Fruit fly (Drosophila melanogaster) whole organism, embryonic: ENCODE measurements around the gene a10.
A peak's percentile ranks its signal among the peaks of the same experiment; 100 is the strongest.

Source experiments
- CG10209 ChIP-seq: fragments of 200-800 bp; sonication (Bioruptor generic); optimal IDR thresholded peaks from 3 replicates; lab custom pipeline; 2017; ENCODE audit warnings: missing biosample characterization, mild to moderate bottlenecking, missing genetic modification characterization, missing genetic modification reagents
- CG1024 ChIP-seq: fragments of 200-800 bp; sonication (Bioruptor generic); IDR thresholded peaks from 2 replicates; pipeline ENCODE4 v1.3.6; 2022; ENCODE audit warnings: missing biosample characterization, missing genetic modification characterization
- CG11093 ChIP-seq: fragments of 200-800 bp; sonication (Bioruptor generic); IDR thresholded peaks from 3 replicates; pipeline ENCODE4 v1.3.6; 2022; ENCODE audit warnings: missing biosample characterization, missing genetic modification characterization
- CG11456 ChIP-seq: fragments of 200-800 bp; sonication (Bioruptor generic); IDR thresholded peaks from 3 replicates; pipeline ENCODE4 v1.3.6; 2022; ENCODE audit warnings: missing biosample characterization, missing genetic modification characterization
- CG11696 ChIP-seq: fragments of 200-800 bp; sonication (Bioruptor generic); IDR thresholded peaks from 2 replicates; pipeline ENCODE4 v1.3.6; 2022; ENCODE audit warnings: missing biosample characterization, missing genetic modification characterization
- CG13894 ChIP-seq: fragments of 200-800 bp; sonication (Bioruptor generic); optimal IDR thresholded peaks from 3 replicates; lab custom pipeline; 2018; ENCODE audit warnings: missing biosample characterization, mild to moderate bottlenecking, missing genetic modification characterization, moderate library complexity
- CG16863 ChIP-seq: fragments of 200-800 bp; sonication (Bioruptor generic); optimal IDR thresholded peaks from 3 replicates; lab custom pipeline; 2016; ENCODE audit warnings: missing biosample characterization, missing genetic modification characterization
- CG17328 ChIP-seq: fragments of 200-800 bp; sonication (Bioruptor generic); IDR thresholded peaks from 2 replicates; pipeline ENCODE4 v1.3.6; 2022; ENCODE audit warnings: missing biosample characterization, missing genetic modification characterization
- CG1792 ChIP-seq: fragments of 200-800 bp; sonication (Bioruptor generic); optimal IDR thresholded peaks from 2 replicates; lab custom pipeline; 2016; ENCODE audit warnings: missing biosample characterization, missing genetic modification characterization
- CG3163 ChIP-seq: fragments of 200-800 bp; sonication (Bioruptor generic); optimal IDR thresholded peaks from 3 replicates; lab custom pipeline; 2016; ENCODE audit warnings: missing biosample characterization, missing genetic modification characterization
- CG3407 ChIP-seq: fragments of 200-800 bp; sonication (Bioruptor generic); optimal IDR thresholded peaks from 2 replicates; lab custom pipeline; 2018; ENCODE audit warnings: missing biosample characterization, mild to moderate bottlenecking, missing genetic modification characterization
- CG34224 ChIP-seq: fragments of 200-800 bp; sonication (Bioruptor generic); IDR thresholded peaks from 3 replicates; pipeline ENCODE4 v1.3.6; 2022; ENCODE audit warnings: missing biosample characterization, missing genetic modification characterization; ENCODE audit not compliant: partially characterized antibody
- CG3995 ChIP-seq: fragments of 200-800 bp; sonication (Bioruptor generic); optimal IDR thresholded peaks from 3 replicates; lab custom pipeline; 2016; ENCODE audit warnings: missing biosample characterization, missing genetic modification characterization
- CG4404 ChIP-seq: fragments of 200-800 bp; sonication (Bioruptor generic); IDR thresholded peaks from 2 replicates; pipeline ENCODE4 v1.3.6; 2022; ENCODE audit warnings: missing biosample characterization, missing genetic modification characterization
- CG4730 ChIP-seq: fragments of 200-800 bp; sonication (Bioruptor generic); IDR thresholded peaks from 2 replicates; pipeline ENCODE4 v1.3.6; 2022; ENCODE audit warnings: missing biosample characterization, missing genetic modification characterization
- CG4854 ChIP-seq: fragments of 200-800 bp; sonication (Bioruptor generic); optimal IDR thresholded peaks from 2 replicates; lab custom pipeline; 2016; ENCODE audit warnings: missing biosample characterization, missing genetic modification characterization, inconsistent platforms
- CG6854 ChIP-seq: fragments of 200-800 bp; sonication (Bioruptor generic); optimal IDR thresholded peaks from 3 replicates; lab custom pipeline; 2017; ENCODE audit warnings: missing biosample characterization, mild to moderate bottlenecking, missing genetic modification characterization
- CG8478 ChIP-seq: fragments of >200 bp; optimal IDR thresholded peaks from 2 replicates; lab custom pipeline; 2018
- CG9215 ChIP-seq: fragments of 200-800 bp; sonication (Bioruptor generic); IDR thresholded peaks from 2 replicates; pipeline ENCODE4 v1.3.6; 2022; ENCODE audit warnings: missing biosample characterization, missing genetic modification characterization
- Drgx ChIP-seq: fragments of 200-800 bp; sonication (Bioruptor generic); IDR thresholded peaks from 2 replicates; pipeline ENCODE4 v1.3.6; 2022; ENCODE audit warnings: missing biosample characterization, missing genetic modification characterization
- Jarid2 ChIP-seq: fragments of 200-800 bp; sonication (Bioruptor generic); optimal IDR thresholded peaks from 3 replicates; lab custom pipeline; 2017; ENCODE audit warnings: mild to moderate bottlenecking, missing biosample characterization, missing genetic modification reagents, missing genetic modification characterization
- Lim3 ChIP-seq: fragments of 200-800 bp; sonication (Bioruptor generic); IDR thresholded peaks from 2 replicates; pipeline ENCODE4 v1.3.6; 2022; ENCODE audit warnings: missing biosample characterization, missing genetic modification characterization
- Neu2 ChIP-seq: fragments of 200-800 bp; sonication (Bioruptor generic); optimal IDR thresholded peaks from 3 replicates; lab custom pipeline; 2016; ENCODE audit warnings: missing biosample characterization, missing genetic modification characterization, borderline replicate concordance
- Opbp ChIP-seq: fragments of 200-800 bp; sonication (Bioruptor generic); IDR thresholded peaks from 3 replicates; pipeline ENCODE4 v1.3.6; 2022; ENCODE audit warnings: missing biosample characterization, missing genetic modification characterization; ENCODE audit not compliant: partially characterized antibody
- Poxn ChIP-seq: fragments of 200-800 bp; sonication (Bioruptor generic); IDR thresholded peaks from 2 replicates; pipeline ENCODE4 v1.3.6; 2022; ENCODE audit warnings: missing biosample characterization, missing genetic modification characterization
- Side ChIP-seq: fragments of 200-800 bp; sonication (Bioruptor generic); optimal IDR thresholded peaks from 2 replicates; lab custom pipeline; 2016; ENCODE audit warnings: missing biosample characterization, missing genetic modification characterization
- Spps ChIP-seq: fragments of 200-800 bp; sonication (Bioruptor generic); optimal IDR thresholded peaks from 2 replicates; lab custom pipeline; 2018; ENCODE audit warnings: missing biosample characterization, mild to moderate bottlenecking, missing genetic modification characterization
- az2 ChIP-seq: fragments of 200-800 bp; sonication (Bioruptor generic); optimal IDR thresholded peaks from 3 replicates; lab custom pipeline; 2016; ENCODE audit warnings: missing biosample characterization, missing genetic modification characterization
- bab2 ChIP-seq: fragments of 200-800 bp; sonication (Bioruptor generic); optimal IDR thresholded peaks from 2 replicates; lab custom pipeline; 2016; ENCODE audit warnings: missing biosample characterization, missing genetic modification characterization
- btn ChIP-seq: fragments of 200-800 bp; sonication (Bioruptor generic); optimal IDR thresholded peaks from 2 replicates; lab custom pipeline; 2016; ENCODE audit warnings: missing biosample characterization, missing genetic modification characterization
- chinmo ChIP-seq: fragments of 200-800 bp; sonication (Bioruptor generic); IDR thresholded peaks from 4 replicates; pipeline ENCODE4 v1.3.6; 2022; ENCODE audit warnings: missing biosample characterization, missing genetic modification characterization; ENCODE audit not compliant: partially characterized antibody
- dan ChIP-seq: fragments of 200-800 bp; sonication (Bioruptor generic); IDR thresholded peaks from 2 replicates; pipeline ENCODE4 v1.3.6; 2022; ENCODE audit warnings: missing biosample characterization, missing genetic modification characterization
- fd102C ChIP-seq: fragments of 200-800 bp; sonication (Bioruptor generic); optimal IDR thresholded peaks from 2 replicates; lab custom pipeline; 2018; ENCODE audit warnings: missing biosample characterization, mild to moderate bottlenecking, missing genetic modification characterization, moderate library complexity
- fd3F ChIP-seq: fragments of 200-800 bp; sonication (Bioruptor generic); optimal IDR thresholded peaks from 2 replicates; lab custom pipeline; 2018; ENCODE audit warnings: missing biosample characterization, mild to moderate bottlenecking, missing genetic modification characterization, moderate library complexity
- fd64A ChIP-seq: fragments of 200-800 bp; sonication (Bioruptor generic); optimal IDR thresholded peaks from 3 replicates; lab custom pipeline; 2018; ENCODE audit warnings: missing biosample characterization, mild to moderate bottlenecking, missing genetic modification characterization
- fu2 ChIP-seq: fragments of 200-800 bp; sonication (Bioruptor generic); optimal IDR thresholded peaks from 2 replicates; lab custom pipeline; 2016; ENCODE audit warnings: missing biosample characterization, missing genetic modification characterization
- ken ChIP-seq: fragments of 200-800 bp; sonication (Bioruptor generic); IDR thresholded peaks from 3 replicates; pipeline ENCODE4 v1.3.6; 2022; ENCODE audit warnings: missing biosample characterization, missing genetic modification characterization
- luna ChIP-seq: fragments of 200-800 bp; sonication (Bioruptor generic); optimal IDR thresholded peaks from 2 replicates; lab custom pipeline; 2016; ENCODE audit warnings: missing biosample characterization, missing genetic modification characterization
- nau ChIP-seq: fragments of 200-800 bp; sonication (Bioruptor generic); optimal IDR thresholded peaks from 3 replicates; lab custom pipeline; 2017; ENCODE audit warnings: missing biosample characterization, mild to moderate bottlenecking, missing genetic modification characterization, missing genetic modification reagents
- nom ChIP-seq: fragments of 200-800 bp; sonication (Bioruptor generic); optimal IDR thresholded peaks from 2 replicates; lab custom pipeline; 2017; ENCODE audit warnings: missing biosample characterization, missing genetic modification characterization, mild to moderate bottlenecking, moderate library complexity, missing genetic modification reagents
- org-1 ChIP-seq: fragments of 200-800 bp; sonication (Bioruptor generic); optimal IDR thresholded peaks from 2 replicates; lab custom pipeline; 2017; ENCODE audit warnings: missing biosample characterization, missing genetic modification characterization
- ro ChIP-seq: fragments of 200-800 bp; sonication (Bioruptor generic); IDR thresholded peaks from 2 replicates; pipeline ENCODE4 v1.3.6; 2022; ENCODE audit warnings: missing biosample characterization, missing genetic modification characterization
- sc ChIP-seq, 3 experiments: fragments of >200 bp in 2 of 3; fragments of 200-800 bp in 1 of 3; sonication (Bioruptor generic) in 1 of 3; optimal IDR thresholded peaks; 2 replicates in 2 of 3; 3 replicates in 1 of 3; lab custom pipeline; 2017; ENCODE audit warnings: mild to moderate bottlenecking in 1 of 3, missing biosample characterization in 1 of 3, missing genetic modification characterization in 1 of 3, missing genetic modification reagents in 1 of 3
- slbo ChIP-seq: fragments of 200-800 bp; sonication (Bioruptor generic); IDR thresholded peaks from 2 replicates; pipeline ENCODE4 v1.3.6; 2022; ENCODE audit warnings: missing biosample characterization, missing genetic modification characterization
- sob ChIP-seq: fragments of 200-800 bp; sonication (Bioruptor generic); IDR thresholded peaks from 2 replicates; pipeline ENCODE4 v1.3.6; 2022; ENCODE audit warnings: missing biosample characterization, missing genetic modification characterization
- stc ChIP-seq: fragments of 200-800 bp; sonication (Bioruptor generic); IDR thresholded peaks from 2 replicates; pipeline ENCODE4 v1.3.6; 2022; ENCODE audit warnings: missing biosample characterization, missing genetic modification characterization
- tll ChIP-seq, 2 experiments: fragments of 200-800 bp in 1 of 2; fragments of >200 bp in 1 of 2; sonication (Bioruptor generic) in 1 of 2; optimal IDR thresholded peaks; 2 replicates each; lab custom pipeline; 2017 to 2019; ENCODE audit warnings: missing biosample characterization in 2 of 2, missing genetic modification characterization in 2 of 2, mild to moderate bottlenecking in 1 of 2, moderate library complexity in 1 of 2
- unc-4 ChIP-seq: fragments of 200-800 bp; sonication (Bioruptor generic); IDR thresholded peaks from 2 replicates; pipeline ENCODE4 v1.3.6; 2022; ENCODE audit warnings: missing biosample characterization, missing genetic modification characterization; ENCODE audit not compliant: partially characterized antibody
- usp ChIP-seq: fragments of >200 bp; optimal IDR thresholded peaks from 2 replicates; lab custom pipeline; 2017; ENCODE audit warnings: missing biosample characterization, missing genetic modification characterization
- vnd ChIP-seq: fragments of 200-800 bp; sonication (Bioruptor generic); IDR thresholded peaks from 3 replicates; pipeline ENCODE4 v1.3.6; 2022; ENCODE audit warnings: missing biosample characterization, missing genetic modification characterization; ENCODE audit not compliant: partially characterized antibody
- wek ChIP-seq: fragments of 200-800 bp; sonication (Bioruptor generic); optimal IDR thresholded peaks from 3 replicates; lab custom pipeline; 2018; ENCODE audit warnings: missing biosample characterization, mild to moderate bottlenecking, missing genetic modification characterization, moderate library complexity
- zf30C ChIP-seq: fragments of 200-800 bp; sonication (Bioruptor generic); optimal IDR thresholded peaks from 3 replicates; lab custom pipeline; 2018; ENCODE audit warnings: missing biosample characterization, mild to moderate bottlenecking, missing genetic modification characterization

Gene a10

DNA sequence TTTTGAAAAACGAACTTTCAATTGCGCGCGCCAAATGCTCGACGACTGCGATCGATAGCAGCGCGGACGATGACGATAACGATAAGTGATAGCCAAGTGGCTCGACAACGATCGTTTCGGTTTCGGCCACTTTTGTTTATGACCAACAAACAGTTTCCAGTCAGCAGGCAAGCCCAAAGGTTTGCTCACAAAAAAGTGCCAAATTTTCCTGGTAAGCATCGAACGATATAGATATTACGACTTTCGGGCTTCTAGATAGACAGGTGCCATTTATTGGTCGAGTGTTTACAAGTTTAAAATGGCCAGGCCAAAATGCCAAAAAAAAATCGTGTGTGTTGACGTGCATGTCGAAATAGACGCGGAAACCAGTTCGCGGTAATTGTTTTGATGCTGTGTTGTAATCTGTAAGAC lies 31.9 kb upstream of the a10 start, which contains the start of gene CG7724 (continued):
- TF ChIP-seq CG34224 (GFP tag; lab: Robert Waterston, UW) (peak; percentile 90), fu2 (GFP tag; lab: Kevin White, UChicago) (no peak), CG3163 (GFP tag; lab: Kevin White, UChicago) (no peak), sc (optimal IDR thresholded peaks at IDR 0.05; lab: Kevin White, UChicago) (no peak), sc (GFP tag; optimal IDR thresholded peaks at IDR 0.05; lab: Kevin White, UChicago) (no peak), fd102C (GFP tag; lab: Kevin White, UChicago) (no peak), CG13894 (tag; lab: Kevin White, UChicago) (peak; percentile 55), CG3995 (GFP tag; lab: Kevin White, UChicago) (no peak), Spps (tag; lab: Kevin White, UChicago) (no peak), chinmo (peak; percentile 71; the same call in 3 of the 4 replicates), unc-4 (peak; percentile 63), slbo (GFP tag; lab: Robert Waterston, UW) (no peak), Opbp (GFP tag; lab: Robert Waterston, UW) (peak; percentile 84), CG10209 (GFP tag; lab: Kevin White, UChicago) (no peak), CG11456 (GFP tag; lab: Robert Waterston, UW) (no peak), Neu2 (GFP tag; lab: Kevin White, UChicago) (no peak), az2 (GFP tag; lab: Kevin White, UChicago) (no peak), Side (GFP tag; lab: Kevin White, UChicago) (no peak), tll (GFP tag; optimal IDR thresholded peaks at IDR 0.05; lab: Kevin White, UChicago) (no peak), CG4404 (GFP tag; lab: Robert Waterston, UW) (no peak), Poxn (GFP tag; lab: Robert Waterston, UW) (no peak), nau (GFP tag; lab: Kevin White, UChicago) (no peak), bab2 (GFP tag; lab: Kevin White, UChicago) (no peak), CG3407 (GFP tag; lab: Kevin White, UChicago) (no peak), CG6854 (GFP tag; lab: Kevin White, UChicago) (no peak), stc (GFP tag; lab: Robert Waterston, UW) (no peak), dan (GFP tag; lab: Robert Waterston, UW) (no peak), ken (GFP tag; lab: Robert Waterston, UW) (no peak), usp (GFP tag; lab: Kevin White, UChicago) (no peak), CG1024 (GFP tag; lab: Robert Waterston, UW) (no peak), CG1792 (GFP tag; lab: Kevin White, UChicago) (no peak), org-1 (GFP tag; lab: Kevin White, UChicago) (no peak), sob (GFP tag; lab: Robert Waterston, UW) (no peak), Lim3 (GFP tag; lab: Robert Waterston, UW) (no peak), CG11093 (no peak), fd3F (GFP tag; lab: Kevin White, UChicago) (no peak), nom (GFP tag; lab: Kevin White, UChicago) (no peak), CG17328 (GFP tag; lab: Robert Waterston, UW) (no peak), ro (GFP tag; lab: Robert Waterston, UW) (no peak), fd64A (GFP tag; lab: Kevin White, UChicago) (no peak), CG8478 (lab: Kevin White, UChicago) (no peak), wek (GFP tag; lab: Kevin White, UChicago) (no peak), CG11696 (GFP tag; lab: Robert Waterston, UW) (no peak), luna (GFP tag; lab: Kevin White, UChicago) (no peak), vnd (GFP tag; lab: Robert Waterston, UW) (peak; percentile 80; the same call in 2 of the 3 replicates), Jarid2 (GFP tag; lab: Kevin White, UChicago) (peak; percentile 31), zf30C (GFP tag; lab: Kevin White, UChicago) (no peak), CG9215 (no peak), CG16863 (GFP tag; lab: Kevin White, UChicago) (no peak), CG4854 (GFP tag; lab: Kevin White, UChicago) (no peak), CG4730 (GFP tag; lab: Robert Waterston, UW) (no peak), Drgx (GFP tag; lab: Robert Waterston, UW) (no peak), btn (GFP tag; lab: Kevin White, UChicago) (no peak)
